Worm (Caenorhabditis elegans): ENCODE measurements around the gene Y75B8A.28.
A peak's percentile ranks its signal among the peaks of the same experiment; 100 is the strongest.

Y75B8A.28 gene

ce11 chrIII:12351301-12351700 is 32.4 kb downstream of the Y75B8A.28 start, which contains the start of the genes pph-4.1 and Y75B8A.31 (continued):
- TF ChIP-seq dmd-4 (tag; optimal IDR thresholded peaks at IDR 0.05) (no peak), nhr-25 (tag; optimal IDR thresholded peaks at IDR 0.05) (peak; percentile 85), mbf-1 (tag; optimal IDR thresholded peaks at IDR 0.05) (no peak), unc-39 (tag; optimal IDR thresholded peaks at IDR 0.05) (no peak), lin-11 (tag; optimal IDR thresholded peaks at IDR 0.05) (peak; percentile 71), C34F6.9 (tag; optimal IDR thresholded peaks at IDR 0.05) (peak; percentile 93)

DNA sequence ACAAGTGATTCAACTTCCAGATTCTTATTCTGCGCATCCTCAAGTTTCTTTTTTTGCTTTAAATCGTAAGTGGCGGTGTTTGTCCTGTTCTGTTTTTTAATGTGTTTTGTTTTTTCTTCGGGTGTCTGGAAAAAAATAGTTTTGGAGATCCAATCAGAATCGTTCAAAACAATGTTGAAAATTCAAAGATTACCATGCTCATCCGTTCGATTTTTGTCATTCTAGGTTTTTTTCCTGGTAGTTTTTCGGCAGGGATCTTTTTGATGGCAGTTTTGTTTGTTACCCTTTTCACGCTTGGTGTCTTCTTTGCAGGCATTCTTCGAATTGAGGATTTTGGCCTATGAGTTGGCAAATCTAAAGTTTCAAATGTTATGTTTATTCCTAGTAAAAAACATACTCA is 37.7 kb downstream of the Y75B8A.28 start:
- TF ChIP-seq nhr-11 (tag; optimal IDR thresholded peaks at IDR 0.05) = no peak
- TF ChIP-seq elt-1 (tag; optimal IDR thresholded peaks at IDR 0.05) = no peak
- TF ChIP-seq mdl-1 (tag; optimal IDR thresholded peaks at IDR 0.05) = no peak
- TF ChIP-seq nhr-6 (tag; optimal IDR thresholded peaks at IDR 0.05) = no peak
- no peak for TF ChIP-seq skn-1 (tag; optimal IDR thresholded peaks at IDR 0.05)
- no peak for TF ChIP-seq peb-1 (tag; optimal IDR thresholded peaks at IDR 0.05)
- no peak for TF ChIP-seq nhr-237 (tag; optimal IDR thresholded peaks at IDR 0.05)
- TF ChIP-seq nhr-10 (tag; optimal IDR thresholded peaks at IDR 0.05) = no peak
- TF ChIP-seq ama-1 (optimal IDR thresholded peaks at IDR 0.05) = no peak
- TF ChIP-seq gmeb-1 (tag; optimal IDR thresholded peaks at IDR 0.05) = no peak
- TF ChIP-seq unc-62 (GFP tag; optimal IDR thresholded peaks at IDR 0.05) = no peak
- TF ChIP-seq ceh-82 (tag; optimal IDR thresholded peaks at IDR 0.05) = no peak
- TF ChIP-seq snpc-4 (tag; optimal IDR thresholded peaks at IDR 0.05) = no peak
- TF ChIP-seq ztf-11 (tag; optimal IDR thresholded peaks at IDR 0.05) = no peak
- no peak for TF ChIP-seq unc-55 (GFP tag; optimal IDR thresholded peaks at IDR 0.05)

DNA sequence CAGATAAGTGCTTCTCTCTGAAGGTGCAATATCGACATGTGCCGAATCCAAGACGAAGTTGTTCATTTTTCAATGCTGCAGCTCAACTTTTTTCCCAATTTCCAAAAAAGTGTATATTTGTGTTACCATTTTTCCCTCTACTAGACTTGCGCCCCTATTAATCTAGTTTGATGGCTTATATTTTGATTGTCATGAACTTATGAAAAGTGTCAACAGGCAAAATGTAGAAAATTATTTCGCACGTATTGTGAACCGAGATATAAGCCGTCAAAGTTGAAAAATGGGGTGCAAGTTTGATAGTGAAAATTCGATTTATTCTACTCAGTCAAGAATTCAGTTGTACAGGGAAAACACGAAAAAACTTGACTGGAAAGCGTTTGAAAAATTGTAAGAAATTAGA is 39.6 kb downstream of the Y75B8A.28 start, which contains the start of gene Y75B8A.32:
TSS of gene Y75B8A.32 (minus strand) at position 101 of the 400 bp plus-strand sequence.
- TF ChIP-seq ceh-16 (tag; optimal IDR thresholded peaks at IDR 0.05) (no peak), nhr-77 (tag; optimal IDR thresholded peaks at IDR 0.05) (no peak), sma-3 (GFP tag; optimal IDR thresholded peaks at IDR 0.05) (no peak), aly-2 (tag; optimal IDR thresholded peaks at IDR 0.05) (no peak), mab-5 (tag; optimal IDR thresholded peaks at IDR 0.05) (no peak), snpc-4 (tag; optimal IDR thresholded peaks at IDR 0.05) (no peak), blmp-1 (tag; optimal IDR thresholded peaks at IDR 0.05; ENCODE audit: insufficient read depth) (no peak), zag-1 (tag; optimal IDR thresholded peaks at IDR 0.05) (no peak), mbf-1 (tag; optimal IDR thresholded peaks at IDR 0.05) (no peak), egl-27 (tag; optimal IDR thresholded peaks at IDR 0.05) (no peak), ztf-4 (tag; optimal IDR thresholded peaks at IDR 0.05) (no peak), unc-62 (GFP tag; optimal IDR thresholded peaks at IDR 0.05) (no peak), nhr-10 (tag; optimal IDR thresholded peaks at IDR 0.05) (no peak), ztf-1 (GFP tag; conservative IDR thresholded peaks at IDR 0.05) (no peak), R02D3.7 (tag; optimal IDR thresholded peaks at IDR 0.05) (no peak), F13H6.1 (tag; optimal IDR thresholded peaks at IDR 0.05) (no peak)

DNA sequence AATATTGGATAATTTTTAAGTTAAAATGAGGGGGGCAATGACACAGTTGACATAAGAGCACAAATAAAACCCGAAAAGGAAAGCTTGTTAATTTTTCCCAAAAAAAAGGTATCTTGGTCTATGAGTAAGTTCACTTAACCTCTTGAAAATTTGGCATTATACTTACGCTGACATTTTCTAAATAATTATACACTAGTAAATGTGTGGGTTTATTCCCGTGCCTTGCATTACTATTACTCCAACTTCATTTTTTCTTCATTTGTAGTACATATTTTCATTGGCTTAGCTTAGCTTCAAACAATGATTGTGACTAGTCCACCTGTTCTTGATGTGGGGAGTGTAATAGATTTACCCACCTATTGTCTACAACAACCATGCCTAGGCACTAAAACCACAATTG is 40.4 kb downstream of the Y75B8A.28 start, which contains the start of gene Y75B8A.34:
TSS of gene Y75B8A.34 (plus strand) at position 301 of the 400 bp plus-strand sequence.
- TF ChIP-seq C34F6.9 (tag; optimal IDR thresholded peaks at IDR 0.05) (no peak), mab-5 (tag; optimal IDR thresholded peaks at IDR 0.05) (no peak), dmd-4 (tag; optimal IDR thresholded peaks at IDR 0.05) (no peak), nhr-21 (tag; optimal IDR thresholded peaks at IDR 0.05) (no peak), lin-11 (tag; optimal IDR thresholded peaks at IDR 0.05) (no peak)

DNA sequence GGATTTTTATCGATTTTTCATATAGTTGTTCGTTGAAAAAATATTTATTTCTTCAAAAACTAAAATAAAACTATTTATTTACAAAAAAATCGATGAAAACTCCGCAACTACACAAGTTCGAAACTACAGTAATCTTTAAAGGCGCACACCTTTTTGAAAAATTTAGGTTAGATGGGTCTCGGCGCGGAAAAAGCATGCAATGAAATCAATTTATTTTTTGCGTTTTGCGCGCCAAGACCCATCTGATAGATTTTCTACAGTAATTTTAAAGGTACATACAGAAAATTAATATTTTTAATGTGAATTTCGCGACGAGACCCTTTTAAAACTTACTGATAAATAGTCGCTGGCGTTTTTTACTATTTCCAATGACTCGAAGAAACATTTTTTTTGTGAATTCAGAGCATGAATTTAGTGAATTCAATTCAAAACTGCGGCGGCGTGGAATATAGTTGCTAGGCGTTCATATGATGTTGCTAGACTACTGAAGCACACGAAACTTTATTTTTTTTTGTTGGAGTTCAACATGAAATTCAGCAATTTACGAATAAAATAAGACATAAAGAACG is 48.2 kb downstream of the Y75B8A.28 start, which contains the start of gene Y75B8A.33:
TSS of gene Y75B8A.33 (minus strand) at position 385 of the 569 bp plus-strand sequence.
- TF ChIP-seq skn-1 (tag; optimal IDR thresholded peaks at IDR 0.05) (no peak), sem-4 (tag; optimal IDR thresholded peaks at IDR 0.05) (peak; percentile 23), R02D3.7 (tag; optimal IDR thresholded peaks at IDR 0.05) (no peak), ceh-82 (tag; optimal IDR thresholded peaks at IDR 0.05) (no peak), alr-1 (tag; optimal IDR thresholded peaks at IDR 0.05) (no peak), unc-62 (GFP tag; optimal IDR thresholded peaks at IDR 0.05) (no peak), lin-39 (tag; optimal IDR thresholded peaks at IDR 0.05) (no peak), mab-5 (tag; optimal IDR thresholded peaks at IDR 0.05) (no peak), ama-1 (optimal IDR thresholded peaks at IDR 0.05) (peak; percentile 69), dmd-4 (tag; optimal IDR thresholded peaks at IDR 0.05) (no peak), mdl-1 (tag; optimal IDR thresholded peaks at IDR 0.05) (no peak), lin-13 (GFP tag; optimal IDR thresholded peaks at IDR 0.05) (peak; percentile 40), egl-27 (tag; optimal IDR thresholded peaks at IDR 0.05) (no peak), lsy-2 (tag; optimal IDR thresholded peaks at IDR 0.05) (peak in 1 of 2 experiments; percentile 24), nhr-11 (tag; optimal IDR thresholded peaks at IDR 0.05) (no peak), nhr-21 (tag; optimal IDR thresholded peaks at IDR 0.05) (no peak)
